Worm (Caenorhabditis elegans) whole organism, L4 larva: ENCODE results near the gene Y41C4A.9.

Source experiments
- F37D6.2 ChIP-seq: sonication (generic microtip); optimal IDR thresholded peaks from 2 replicates; lab custom pipeline; 2016; ENCODE audit warnings: mild to moderate bottlenecking, missing genetic modification characterization, missing compliant biosample characterization
- T20F7.1 ChIP-seq: fragments of 200-800 bp; sonication (Bioruptor generic); optimal IDR thresholded peaks from 2 replicates; lab custom pipeline; 2018; ENCODE audit warnings: mild to moderate bottlenecking, missing genetic modification characterization, missing compliant biosample characterization
- Y105C5A.15 ChIP-seq: fragments of 200-800 bp; sonication (Bioruptor generic); IDR thresholded peaks from 2 replicates; pipeline ENCODE4 v1.3.6; 2022; ENCODE audit warnings: missing genetic modification characterization, missing compliant biosample characterization
- Y5F2A.4 ChIP-seq: fragments of 200-800 bp; sonication (Bioruptor generic); optimal IDR thresholded peaks from 2 replicates; lab custom pipeline; 2018; ENCODE audit warnings: mild to moderate bottlenecking, missing genetic modification characterization, missing compliant biosample characterization
- ZK546.5 ChIP-seq, 2 experiments: sonication (generic microtip); optimal IDR thresholded peaks; 2 replicates each; lab custom pipeline; 2017; ENCODE audit warnings: missing biosample characterization in 2 of 2, missing genetic modification characterization in 2 of 2
- aha-1 ChIP-seq: fragments of 150-350 bp; peaks from one replicate; lab custom pipeline; 2014; ENCODE audit warnings: missing biosample characterization, missing genetic modification characterization
- ama-1 ChIP-seq: fragments of 150-350 bp; optimal IDR thresholded peaks from 2 replicates; lab custom pipeline; 2014; ENCODE audit warnings: inconsistent platforms, mixed read lengths
- attf-4 ChIP-seq: sonication (generic microtip); optimal IDR thresholded peaks from 3 replicates; lab custom pipeline; 2017; ENCODE audit warnings: missing biosample characterization, missing genetic modification characterization
- ceh-28 ChIP-seq: fragments of 150-350 bp; optimal IDR thresholded peaks from 2 replicates; lab custom pipeline; 2014; ENCODE audit warnings: missing biosample characterization, missing genetic modification reagents, missing genetic modification characterization
- ceh-32 ChIP-seq: sonication (generic microtip); optimal IDR thresholded peaks from 2 replicates; lab custom pipeline; 2016; ENCODE audit warnings: mild to moderate bottlenecking, missing genetic modification characterization, missing compliant biosample characterization; ENCODE audit not compliant: poor library complexity
- ceh-44 ChIP-seq: fragments of 200-800 bp; sonication (Bioruptor generic); IDR thresholded peaks from 2 replicates; pipeline ENCODE4 v1.3.6; 2022; ENCODE audit warnings: missing genetic modification reagents, missing genetic modification characterization, missing compliant biosample characterization
- ceh-62 ChIP-seq: sonication (generic microtip); optimal IDR thresholded peaks from 2 replicates; lab custom pipeline; 2017; ENCODE audit warnings: missing biosample characterization, missing genetic modification characterization
- ces-1 ChIP-seq: fragments of 150-350 bp; sonication (generic microtip); optimal IDR thresholded peaks from 4 replicates; lab custom pipeline; 2014; ENCODE audit warnings: missing biosample characterization, missing genetic modification reagents, missing genetic modification characterization
- dmd-8 ChIP-seq: fragments of 200-800 bp; sonication (Bioruptor generic); IDR thresholded peaks from 2 replicates; pipeline ENCODE4 v1.3.6; 2022; ENCODE audit warnings: missing genetic modification characterization, missing compliant biosample characterization
- dpl-1 ChIP-seq: fragments of 150-350 bp; optimal IDR thresholded peaks from 2 replicates; lab custom pipeline; 2014; ENCODE audit warnings: missing biosample characterization, missing genetic modification reagents, missing genetic modification characterization
- duxl-1 ChIP-seq: sonication (generic microtip); optimal IDR thresholded peaks from 2 replicates; lab custom pipeline; 2016; ENCODE audit warnings: mild to moderate bottlenecking, missing genetic modification characterization, moderate library complexity, missing compliant biosample characterization; ENCODE audit not compliant: poor library complexity
- dve-1 ChIP-seq: sonication (generic microtip); optimal IDR thresholded peaks from 2 replicates; lab custom pipeline; 2017; ENCODE audit warnings: antibody characterized with exemption, mild to moderate bottlenecking, missing genetic modification characterization, missing compliant biosample characterization; ENCODE audit not compliant: insufficient read depth
- egl-27 ChIP-seq: sonication (generic microtip); optimal IDR thresholded peaks from 3 replicates; lab custom pipeline; 2017; ENCODE audit warnings: missing biosample characterization, missing genetic modification reagents, missing genetic modification characterization
- gei-8 ChIP-seq: fragments of 200-800 bp; sonication (Bioruptor generic); optimal IDR thresholded peaks from 2 replicates; lab custom pipeline; 2018; ENCODE audit warnings: mild to moderate bottlenecking, missing genetic modification characterization, missing compliant biosample characterization
- hlh-11 ChIP-seq: fragments of 200-800 bp; sonication (Bioruptor generic); optimal IDR thresholded peaks from 2 replicates; lab custom pipeline; 2018; ENCODE audit warnings: mild to moderate bottlenecking, missing genetic modification characterization, missing compliant biosample characterization
- jun-1 ChIP-seq: fragments of 150-350 bp; optimal IDR thresholded peaks from 2 replicates; lab custom pipeline; 2014; ENCODE audit warnings: missing biosample characterization, missing genetic modification reagents, missing genetic modification characterization
- lin-15B ChIP-seq: fragments of 150-350 bp; sonication (generic microtip); optimal IDR thresholded peaks from 3 replicates; lab custom pipeline; 2014; ENCODE audit warnings: missing biosample characterization, missing genetic modification characterization
- lin-39 ChIP-seq: fragments of 150-350 bp; optimal IDR thresholded peaks from 2 replicates; lab custom pipeline; 2014; ENCODE audit warnings: missing biosample characterization, missing genetic modification reagents, missing genetic modification characterization
- mdt-29 ChIP-seq: fragments of 200-800 bp; sonication (Bioruptor generic); IDR thresholded peaks from 2 replicates; pipeline ENCODE4 v1.3.6; 2022; ENCODE audit warnings: missing genetic modification reagents, missing genetic modification characterization, missing compliant biosample characterization
- mep-1 ChIP-seq: fragments of 150-350 bp; sonication (generic microtip); optimal IDR thresholded peaks from 3 replicates; lab custom pipeline; 2014; ENCODE audit warnings: missing biosample characterization, missing genetic modification characterization
- nhr-10 ChIP-seq: fragments of 150-350 bp; optimal IDR thresholded peaks from 2 replicates; lab custom pipeline; 2014; ENCODE audit warnings: missing biosample characterization, missing genetic modification characterization
- nhr-102 ChIP-seq: sonication (generic microtip); optimal IDR thresholded peaks from 2 replicates; lab custom pipeline; 2016; ENCODE audit warnings: mild to moderate bottlenecking, missing genetic modification characterization, moderate library complexity, missing compliant biosample characterization
- nhr-111 ChIP-seq: fragments of 200-800 bp; sonication (Bioruptor generic); optimal IDR thresholded peaks from 2 replicates; lab custom pipeline; 2018; ENCODE audit warnings: mild to moderate bottlenecking, missing genetic modification characterization, missing compliant biosample characterization
- nhr-41 ChIP-seq: fragments of 200-800 bp; sonication (Bioruptor generic); IDR thresholded peaks from 2 replicates; pipeline ENCODE4 v1.3.6; 2022; ENCODE audit warnings: missing genetic modification reagents, missing genetic modification characterization, missing compliant biosample characterization
- nhr-48 ChIP-seq: sonication (generic microtip); optimal IDR thresholded peaks from 2 replicates; lab custom pipeline; 2016; ENCODE audit warnings: mild to moderate bottlenecking, missing genetic modification characterization, missing compliant biosample characterization
- nhr-6 ChIP-seq: fragments of 150-350 bp; optimal IDR thresholded peaks from 2 replicates; lab custom pipeline; 2014; ENCODE audit warnings: missing biosample characterization, missing genetic modification characterization
- nhr-76 ChIP-seq: fragments of 150-350 bp; optimal IDR thresholded peaks from 2 replicates; lab custom pipeline; 2014; ENCODE audit warnings: missing biosample characterization, missing genetic modification characterization
- saeg-2 ChIP-seq: fragments of 200-800 bp; sonication (Bioruptor generic); IDR thresholded peaks from 2 replicates; pipeline ENCODE4 v1.3.6; 2022; ENCODE audit warnings: missing genetic modification reagents, missing genetic modification characterization, missing compliant biosample characterization
- set-16 ChIP-seq: fragments of 200-800 bp; sonication (Bioruptor generic); IDR thresholded peaks from 2 replicates; pipeline ENCODE4 v1.3.6; 2022; ENCODE audit warnings: missing genetic modification reagents, missing genetic modification characterization, missing compliant biosample characterization
- tra-1 ChIP-seq: fragments of 200-800 bp; sonication (Bioruptor generic); IDR thresholded peaks from 2 replicates; pipeline ENCODE4 v1.3.6; 2022; ENCODE audit warnings: missing genetic modification reagents, missing genetic modification characterization, missing compliant biosample characterization
- zip-2 ChIP-seq: fragments of 150-350 bp; optimal IDR thresholded peaks from 2 replicates; lab custom pipeline; 2014; ENCODE audit warnings: missing biosample characterization, missing genetic modification characterization

Y41C4A.9 gene

DNA sequence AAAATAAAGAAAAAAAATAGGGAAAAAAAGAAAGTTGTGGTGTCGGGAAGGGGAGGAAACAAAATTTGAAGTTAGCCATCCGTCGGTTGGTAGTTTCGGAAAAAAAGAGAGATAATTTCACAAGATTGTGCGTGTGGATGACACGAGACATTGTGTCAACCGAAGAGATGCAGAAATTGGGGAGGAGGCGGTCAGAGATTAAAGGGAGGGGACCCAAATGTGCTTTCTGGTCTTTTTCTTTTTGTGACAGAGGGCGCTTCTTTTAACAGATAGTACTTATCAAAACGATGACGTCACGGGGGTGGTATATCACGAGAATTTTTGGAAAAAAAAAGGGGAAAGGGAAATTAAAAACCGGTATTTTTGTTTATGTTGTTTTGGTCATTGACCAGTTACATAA lies 20.0 kb upstream of the Y41C4A.9 start (continued):
- no peak for TF ChIP-seq T20F7.1 (GFP tag; lab: Kevin White, UChicago)
- no peak for TF ChIP-seq duxl-1
- TF ChIP-seq nhr-41, result no peak
- no peak for TF ChIP-seq tra-1 (GFP tag; lab: Robert Waterston, UW)
- no peak for TF ChIP-seq dpl-1
- TF ChIP-seq egl-27 (tag; lab: Kevin White, UChicago), result no peak
- TF ChIP-seq gei-8 (GFP tag; lab: Kevin White, UChicago), result no peak
- no peak for TF ChIP-seq attf-4 (tag; lab: Kevin White, UChicago)
- TF ChIP-seq hlh-11 (tag; lab: Kevin White, UChicago), result peak; percentile 53
- no peak for TF ChIP-seq nhr-48 (tag; lab: Kevin White, UChicago)
- no peak for TF ChIP-seq ceh-62 (tag; lab: Kevin White, UChicago)
- no peak for TF ChIP-seq mdt-29 (GFP tag; lab: Robert Waterston, UW)
- TF ChIP-seq Y5F2A.4, result no peak
- no peak for TF ChIP-seq nhr-76 (tag; lab: Kevin White, UChicago)
- TF ChIP-seq dve-1 (tag; lab: Kevin White, UChicago), result peak; percentile 6
- TF ChIP-seq lin-15B (tag; lab: Kevin White, UChicago), result no peak
- TF ChIP-seq nhr-102 (tag; lab: Kevin White, UChicago), result no peak
- TF ChIP-seq jun-1 (tag; lab: Kevin White, UChicago), result no peak
- peak; percentile 42 for TF ChIP-seq lin-39 (tag; lab: Kevin White, UChicago)
- no peak for TF ChIP-seq nhr-10 (tag; lab: Kevin White, UChicago)
- TF ChIP-seq F37D6.2 (tag; lab: Kevin White, UChicago), result no peak
- TF ChIP-seq ama-1 (lab: Kevin White, UChicago), result no peak
- no peak for TF ChIP-seq saeg-2 (GFP tag; lab: Robert Waterston, UW)
- TF ChIP-seq nhr-111 (GFP tag; lab: Kevin White, UChicago), result no peak
- no peak for TF ChIP-seq ceh-32

DNA sequence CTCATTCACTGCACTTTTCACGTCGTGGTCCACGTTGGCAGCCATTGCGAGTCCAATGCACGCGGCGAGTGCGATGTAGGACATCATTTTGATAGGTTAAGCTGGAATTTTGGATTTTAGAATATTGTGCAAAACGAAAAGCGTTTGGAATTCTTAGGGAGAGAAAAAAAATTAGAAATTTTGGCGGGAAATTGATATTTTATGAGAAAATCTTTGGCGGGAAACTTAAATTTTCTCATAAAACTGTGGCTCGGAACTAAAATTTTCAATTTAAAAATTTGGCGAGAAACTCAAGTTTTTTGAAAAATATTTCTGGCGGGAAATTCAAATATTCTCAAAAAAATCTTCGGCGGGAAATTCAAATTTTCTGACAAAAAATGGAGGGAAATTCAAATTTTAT lies 19.1 kb upstream of the Y41C4A.9 start, which contains the start of gene sup-1:
TSS of gene sup-1 (minus strand) at position 101 of the 400 bp plus-strand sequence.
- TF ChIP-seq dve-1 (tag; lab: Kevin White, UChicago) (no peak), ZK546.5 (tag; optimal IDR thresholded peaks at IDR 0.05; lab: Kevin White, UChicago) (no peak), aha-1 (tag; lab: Kevin White, UChicago) (peak; percentile 29), duxl-1 (no peak), ceh-44 (GFP tag; lab: Robert Waterston, UW) (no peak), ces-1 (GFP tag; lab: Kevin White, UChicago) (no peak)

DNA sequence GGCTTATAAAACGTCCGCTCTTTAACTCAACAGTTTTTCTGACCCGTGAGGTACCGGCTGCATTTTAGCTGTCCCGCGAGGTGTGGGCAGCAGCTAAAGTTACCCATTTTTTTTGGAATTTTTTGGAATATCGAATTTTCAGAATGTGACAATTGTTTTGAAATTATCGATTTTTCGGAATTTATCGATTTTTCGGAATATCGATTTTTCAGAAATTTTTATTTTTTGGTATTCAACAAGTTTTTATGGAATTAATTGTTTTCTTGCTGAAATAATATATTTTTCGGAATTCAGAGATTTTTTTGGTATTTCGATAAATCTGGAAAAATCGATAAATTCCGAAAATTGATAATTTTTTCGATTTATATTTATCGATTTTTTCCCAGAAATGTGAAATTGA lies 14.5 kb upstream of the Y41C4A.9 start:
- TF ChIP-seq ceh-28 (peak; percentile 95), nhr-6 (tag; lab: Kevin White, UChicago) (no peak), lin-15B (tag; lab: Kevin White, UChicago) (no peak), mep-1 (peak; percentile 11), Y105C5A.15 (GFP tag; lab: Robert Waterston, UW) (no peak)

DNA sequence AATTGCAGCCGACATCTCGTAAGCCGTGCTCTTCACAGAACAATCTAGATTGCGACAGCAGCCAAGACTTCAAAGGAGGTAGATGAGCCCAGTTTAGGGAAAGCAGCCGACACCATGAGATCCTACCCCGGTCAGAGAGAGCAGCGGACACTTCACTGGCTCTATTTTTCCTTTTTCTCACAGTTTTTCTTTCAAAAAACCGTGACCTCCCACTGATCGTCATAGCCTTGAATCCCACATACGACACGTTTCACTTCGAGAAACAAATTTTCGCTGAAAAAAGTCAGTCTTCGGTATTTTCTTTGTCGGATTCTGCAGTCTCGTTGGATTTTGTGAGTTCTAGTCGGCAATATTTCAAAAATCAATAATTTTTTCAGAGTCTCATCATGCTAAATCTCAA lies 13.6 kb upstream of the Y41C4A.9 start, which contains the start of gene Y41C4A.21:
TSS of gene Y41C4A.21 (plus strand) at position 301 of the 400 bp plus-strand sequence.
- TF ChIP-seq dmd-8 (no peak), egl-27 (tag; lab: Kevin White, UChicago) (no peak), lin-15B (tag; lab: Kevin White, UChicago) (no peak), set-16 (GFP tag; lab: Robert Waterston, UW) (0 out of 2 replicates have a peak, but pooled peaks have one; percentile 4), zip-2 (tag; lab: Kevin White, UChicago) (no peak)
